Fruit fly (Drosophila melanogaster): ENCODE measurements around the gene fuss.
A peak's percentile ranks its signal among the peaks of the same experiment; 100 is the strongest.

Gene fuss

DNA sequence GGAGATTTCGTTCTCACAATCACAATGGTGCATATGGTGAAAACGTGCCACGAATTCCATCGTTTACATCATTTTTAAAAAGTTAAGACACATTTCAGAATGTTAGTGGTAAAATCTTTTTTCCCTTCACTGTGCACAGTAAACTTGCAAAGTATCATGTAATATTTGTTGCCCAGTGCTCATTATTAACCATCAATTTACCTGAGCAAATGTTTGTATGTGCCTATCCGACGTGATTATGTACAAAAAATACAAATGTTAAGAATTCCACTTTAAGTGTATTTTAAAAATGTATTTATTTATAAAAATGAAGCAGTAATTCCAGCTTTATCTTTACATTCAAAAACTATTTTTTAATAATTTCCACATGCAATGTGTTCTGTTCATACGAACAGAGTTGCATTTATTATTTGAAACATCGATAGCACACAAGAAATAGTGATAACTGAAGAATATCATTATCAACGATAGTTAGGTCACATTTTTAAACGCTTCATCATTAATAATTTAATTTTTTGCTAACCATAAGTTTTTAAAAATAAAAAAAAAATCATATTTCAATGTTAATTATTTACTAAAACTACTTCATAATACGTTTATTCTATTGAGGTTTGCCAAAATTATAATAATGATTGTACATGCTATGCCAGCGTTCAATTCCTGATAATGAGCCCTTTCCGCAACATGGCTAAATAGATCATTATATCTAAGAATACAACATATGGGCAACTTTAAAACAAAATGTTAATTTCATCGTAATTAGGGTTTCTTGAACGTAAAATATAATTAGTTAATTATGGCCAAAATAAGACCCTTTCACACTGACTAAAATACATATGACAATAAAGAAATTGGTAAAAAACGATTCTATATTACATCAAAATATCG lies 47.7 kb downstream of the fuss start, which contains the start of gene eIF4G1 (continued):
- peak in 1 of 2 experiments; percentile 50 for TF ChIP-seq eve (GFP tag; optimal IDR thresholded peaks at IDR 0.05)
- TF ChIP-seq Fer1 (GFP tag; optimal IDR thresholded peaks at IDR 0.05): no peak
- peak; percentile 39 for TF ChIP-seq Ets97D (GFP tag; optimal IDR thresholded peaks at IDR 0.05)
- peak; percentile 61 for TF ChIP-seq CG11723 (GFP tag; optimal IDR thresholded peaks at IDR 0.05)
- TF ChIP-seq corto (GFP tag; optimal IDR thresholded peaks at IDR 0.05): no peak
- TF ChIP-seq Lhr (GFP tag; optimal IDR thresholded peaks at IDR 0.05): peak; percentile 27

DNA sequence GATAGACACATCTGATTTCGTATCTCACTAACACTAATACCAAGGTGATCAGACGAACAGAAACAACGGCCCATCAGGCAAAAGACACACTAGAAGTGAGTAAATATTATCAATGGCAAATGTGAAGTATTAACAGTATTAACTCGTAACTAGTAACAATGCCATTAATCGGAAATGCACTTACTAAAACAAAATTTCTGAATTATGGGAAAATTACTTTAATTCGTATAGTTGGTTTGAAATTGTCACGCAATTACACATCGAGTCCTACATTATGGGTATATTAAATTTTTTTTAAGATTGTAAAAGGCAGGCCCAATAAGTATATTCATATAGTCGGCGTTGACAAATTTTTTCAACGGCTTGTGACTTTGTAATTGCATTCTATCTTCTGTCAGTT lies 55.7 kb downstream of the fuss start:
- TF ChIP-seq ranshi (GFP tag; IDR thresholded peaks at IDR 0.05): no peak
- no peak for TF ChIP-seq nom (GFP tag; optimal IDR thresholded peaks at IDR 0.05)
- TF ChIP-seq CG18011 (GFP tag; optimal IDR thresholded peaks at IDR 0.05): no peak
- TF ChIP-seq kah (GFP tag; optimal IDR thresholded peaks at IDR 0.05): no peak
- no peak for TF ChIP-seq dimm (GFP tag; IDR thresholded peaks at IDR 0.05)
- TF ChIP-seq CG31365 (tag; optimal IDR thresholded peaks at IDR 0.05): no peak
- no peak for TF ChIP-seq kni (GFP tag; optimal IDR thresholded peaks at IDR 0.05)
- TF ChIP-seq sug (tag; optimal IDR thresholded peaks at IDR 0.05): no peak
- TF ChIP-seq CG1603 (tag; optimal IDR thresholded peaks at IDR 0.05): no peak
- no peak for TF ChIP-seq CG3995 (GFP tag; optimal IDR thresholded peaks at IDR 0.05)
- TF ChIP-seq tio (GFP tag; optimal IDR thresholded peaks at IDR 0.05): no peak
- no peak for TF ChIP-seq ap (GFP tag; IDR thresholded peaks at IDR 0.05)
- TF ChIP-seq CG3407 (GFP tag; optimal IDR thresholded peaks at IDR 0.05): no peak
- no peak for TF ChIP-seq Bgb (GFP tag; IDR thresholded peaks at IDR 0.05; ENCODE audit: partially characterized antibody)
- TF ChIP-seq tup (GFP tag; optimal IDR thresholded peaks at IDR 0.05): no peak
